Worm (Caenorhabditis elegans) whole organism, L4 larva: ENCODE results near the gene C02D5.4.

Experiments used
- ama-1 ChIP-seq: fragments of 150-350 bp; optimal IDR thresholded peaks from 2 replicates; lab custom pipeline; 2014; ENCODE audit warnings: inconsistent platforms, mixed read lengths
- attf-4 ChIP-seq: sonication (generic microtip); optimal IDR thresholded peaks from 3 replicates; lab custom pipeline; 2017; ENCODE audit warnings: missing biosample characterization, missing genetic modification characterization
- ctbp-1 ChIP-seq: fragments of 200-800 bp; sonication (Bioruptor generic); IDR thresholded peaks from 2 replicates; pipeline ENCODE4 v1.3.6; 2022; ENCODE audit warnings: missing genetic modification reagents, missing genetic modification characterization, missing compliant biosample characterization
- lin-39 ChIP-seq: fragments of 150-350 bp; optimal IDR thresholded peaks from 2 replicates; lab custom pipeline; 2014; ENCODE audit warnings: missing biosample characterization, missing genetic modification reagents, missing genetic modification characterization
- lsy-2 ChIP-seq, 2 experiments: fragments of 150-350 bp in 1 of 2; sonication (generic microtip) in 1 of 2; optimal IDR thresholded peaks; 2 replicates each; lab custom pipeline; 2014 to 2017; ENCODE audit warnings: missing biosample characterization in 2 of 2, missing genetic modification characterization in 2 of 2
- nhr-28 ChIP-seq: fragments of 150-350 bp; optimal IDR thresholded peaks from 2 replicates; lab custom pipeline; 2014; ENCODE audit warnings: missing biosample characterization, missing genetic modification characterization
- pqm-1 ChIP-seq: sonication (generic microtip); optimal IDR thresholded peaks from 2 replicates; lab custom pipeline; 2017; ENCODE audit warnings: missing biosample characterization, missing genetic modification characterization
- saeg-2 ChIP-seq: fragments of 200-800 bp; sonication (Bioruptor generic); IDR thresholded peaks from 2 replicates; pipeline ENCODE4 v1.3.6; 2022; ENCODE audit warnings: missing genetic modification reagents, missing genetic modification characterization, missing compliant biosample characterization
- skn-1 ChIP-seq: fragments of 150-350 bp; optimal IDR thresholded peaks from 2 replicates; lab custom pipeline; 2014; ENCODE audit warnings: missing biosample characterization, missing genetic modification characterization

DNA sequence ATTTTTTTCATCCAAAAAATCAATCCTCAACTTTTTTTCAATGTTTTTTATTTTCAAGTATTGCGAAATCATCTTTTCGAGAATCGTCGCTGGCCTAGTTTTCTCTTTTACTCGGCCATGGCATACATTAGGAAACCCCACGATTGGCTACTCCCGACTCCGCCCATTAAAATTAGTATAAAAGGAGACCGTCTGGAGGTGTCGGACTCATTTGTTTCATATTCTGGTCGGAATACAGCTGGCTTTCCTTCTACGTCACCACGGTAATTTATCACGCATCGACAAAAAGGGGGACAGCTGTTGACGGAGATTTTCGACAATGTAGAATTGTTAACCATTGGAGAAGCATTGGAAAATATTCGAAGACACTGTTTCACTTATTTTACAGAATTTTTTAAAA lies 23.0 kb upstream of the C02D5.4 start:
- no peak for TF ChIP-seq lin-39 (tag; lab: Kevin White, UChicago)
- peak; percentile 27 to 87 for TF ChIP-seq lsy-2 (tag; optimal IDR thresholded peaks at IDR 0.05; lab: Kevin White, UChicago)
- TF ChIP-seq saeg-2, result no peak
- TF ChIP-seq pqm-1, result no peak
- no peak for TF ChIP-seq ctbp-1 (GFP tag; lab: Robert Waterston, UW)
- no peak for TF ChIP-seq skn-1 (tag; lab: Kevin White, UChicago)
- TF ChIP-seq nhr-28 (tag; lab: Kevin White, UChicago), result no peak
- no peak for TF ChIP-seq attf-4 (tag; lab: Kevin White, UChicago)
- TF ChIP-seq ama-1 (lab: Kevin White, UChicago), result no peak
